Fruit fly (Drosophila melanogaster) whole organism, wandering third instar larva: ENCODE measurements around the gene CG7685.

Experiments used
- CG32264 ChIP-seq: fragments of 200-800 bp; sonication (Bioruptor generic); optimal IDR thresholded peaks from 2 replicates; lab custom pipeline; 2016; ENCODE audit warnings: missing biosample characterization, missing genetic modification characterization
- Dif ChIP-seq: fragments of 200-275, 200-300 bp; sonication (Bioruptor generic); optimal IDR thresholded peaks from 2 replicates; lab custom pipeline; 2018; ENCODE audit warnings: missing biosample characterization, missing genetic modification characterization; ENCODE audit not compliant: partially characterized antibody
- Jra ChIP-seq: sonication (Bioruptor generic); optimal IDR thresholded peaks from 2 replicates; lab custom pipeline; 2016; ENCODE audit warnings: missing biosample characterization, missing genetic modification characterization
- OdsH ChIP-seq: fragments of 200-800 bp; sonication (Bioruptor generic); optimal IDR thresholded peaks from 2 replicates; lab custom pipeline; 2016; ENCODE audit warnings: missing biosample characterization, mild to moderate bottlenecking, missing genetic modification characterization
- Rel ChIP-seq, 2 experiments: fragments of 200-800 bp; sonication (Bioruptor generic) in 1 of 2; optimal IDR thresholded peaks; 2 replicates in 1 of 2; 3 replicates in 1 of 2; lab custom pipeline; 2016 to 2019; ENCODE audit warnings: mild to moderate bottlenecking in 2 of 2, missing biosample characterization in 2 of 2, missing genetic modification characterization in 2 of 2, moderate library complexity in 1 of 2
- br ChIP-seq: fragments of 200-800 bp; sonication (Bioruptor generic); optimal IDR thresholded peaks from 2 replicates; lab custom pipeline; 2016; ENCODE audit warnings: missing biosample characterization, missing genetic modification characterization
- foxo ChIP-seq, 2 experiments: fragments of 200-800 bp; sonication (Bioruptor generic); optimal IDR thresholded peaks; 2 replicates in 1 of 2; 3 replicates in 1 of 2; lab custom pipeline; 2016 to 2017; ENCODE audit warnings: missing biosample characterization in 2 of 2, missing genetic modification characterization in 2 of 2
- fru ChIP-seq: fragments of 200-800 bp; sonication (Bioruptor generic); optimal IDR thresholded peaks from 3 replicates; lab custom pipeline; 2016; ENCODE audit warnings: missing biosample characterization, mild to moderate bottlenecking, missing genetic modification characterization
- h ChIP-seq: fragments of 200-800 bp; sonication (Bioruptor generic); optimal IDR thresholded peaks from 3 replicates; lab custom pipeline; 2016; ENCODE audit warnings: missing biosample characterization, mild to moderate bottlenecking, missing genetic modification characterization
- pan ChIP-seq: fragments of >200 bp; optimal IDR thresholded peaks from 2 replicates; lab custom pipeline; 2017
- psq ChIP-seq: fragments of 200-800 bp; sonication (Bioruptor generic); optimal IDR thresholded peaks from 3 replicates; lab custom pipeline; 2017; ENCODE audit warnings: missing biosample characterization, mild to moderate bottlenecking, missing genetic modification characterization, moderate library complexity
- usp ChIP-seq: fragments of >200 bp; optimal IDR thresholded peaks from 2 replicates; lab custom pipeline; 2017; ENCODE audit warnings: missing biosample characterization, missing genetic modification characterization
- woc ChIP-seq: sonication (Bioruptor generic); optimal IDR thresholded peaks from 2 replicates; lab custom pipeline; 2016; ENCODE audit warnings: missing biosample characterization, mild to moderate bottlenecking, missing genetic modification characterization

DNA sequence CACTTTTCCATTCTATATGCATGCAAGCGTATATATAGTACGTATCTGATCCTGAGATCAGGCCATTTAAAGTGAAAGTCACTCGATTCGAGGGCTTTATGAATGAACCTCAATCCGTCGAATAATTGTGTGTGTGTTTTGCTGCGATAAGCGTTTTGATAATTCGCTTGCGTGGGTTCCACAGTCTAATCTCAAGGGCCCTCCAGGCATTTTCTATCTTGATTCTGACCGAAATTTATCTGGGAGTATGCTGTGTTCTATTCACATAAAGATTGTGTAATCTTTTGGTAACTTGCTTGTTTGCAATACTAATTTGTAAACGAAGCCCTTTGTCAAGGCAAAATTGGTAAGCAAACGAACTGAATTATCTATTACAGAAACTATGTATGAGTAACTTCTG, 44.4 kb downstream of the CG7685 start:
- TF ChIP-seq CG32264 (GFP tag; lab: Kevin White, UChicago) (no peak), woc (GFP tag; lab: Kevin White, UChicago) (no peak), OdsH (no peak), psq (GFP tag; lab: Kevin White, UChicago) (no peak), h (GFP tag; lab: Kevin White, UChicago) (no peak), br (GFP tag; lab: Kevin White, UChicago) (no peak), usp (GFP tag; lab: Kevin White, UChicago) (no peak), Jra (GFP tag; lab: Kevin White, UChicago) (no peak), fru (GFP tag; lab: Kevin White, UChicago) (no peak), Dif (no peak), Rel (GFP tag; optimal IDR thresholded peaks at IDR 0.05; lab: Kevin White, UChicago) (no peak), Rel (tag; optimal IDR thresholded peaks at IDR 0.05; lab: Kevin White, UChicago) (no peak), foxo (GFP tag; optimal IDR thresholded peaks at IDR 0.05; lab: Kevin White, UChicago) (no peak), pan (lab: Kevin White, UChicago) (no peak)
